Fruit fly (Drosophila melanogaster): ENCODE measurements around the gene CG8997.

CG8997 gene

DNA sequence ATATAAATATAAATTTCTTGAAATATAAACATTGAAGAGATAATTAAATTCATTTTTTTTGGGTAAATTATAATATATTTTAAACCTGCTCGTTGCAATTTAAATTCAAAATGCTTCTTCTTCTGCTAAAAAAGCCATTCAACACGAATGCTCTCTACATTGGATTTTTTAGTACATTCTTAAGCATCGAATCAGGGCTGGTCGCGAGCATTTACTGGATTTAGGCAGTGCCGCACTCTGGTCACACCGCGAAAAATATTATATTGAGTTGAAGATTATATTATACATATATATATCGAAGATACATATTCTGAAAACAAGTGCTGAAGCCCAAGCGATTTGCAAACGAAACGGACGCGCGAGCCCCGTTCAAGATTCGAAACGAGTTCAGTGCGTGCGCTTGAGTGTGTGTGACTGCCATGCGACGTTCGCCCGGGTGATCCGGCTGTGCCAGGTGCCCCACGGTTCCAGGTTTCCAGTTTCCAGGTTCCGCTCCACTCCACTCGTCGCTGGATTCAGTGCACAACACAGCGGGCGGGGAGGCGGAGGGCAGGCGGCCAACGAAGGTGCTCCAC, 31.4 kb downstream of the CG8997 start, which contains the start of gene Sos (continued):
- TF ChIP-seq CG2120 (GFP tag; optimal IDR thresholded peaks at IDR 0.05) (no peak), p53 (GFP tag; optimal IDR thresholded peaks at IDR 0.05) (no peak), Dll (GFP tag; IDR thresholded peaks at IDR 0.05; ENCODE audit: partially characterized antibody) (0 out of 4 replicates have a peak, but pooled peaks have one; percentile 12), zfh2 (GFP tag; optimal IDR thresholded peaks at IDR 0.05) (no peak), lov (optimal IDR thresholded peaks at IDR 0.05) (no peak), lov (GFP tag; IDR thresholded peaks at IDR 0.05) (no peak), unc-4 (GFP tag; IDR thresholded peaks at IDR 0.05; ENCODE audit: partially characterized antibody) (no peak), Elba2 (GFP tag; optimal IDR thresholded peaks at IDR 0.05) (peak; percentile 33), CG32767 (GFP tag; IDR thresholded peaks at IDR 0.05) (0 out of 2 replicates have a peak, but pooled peaks have one; percentile 14), CG17829 (tag; optimal IDR thresholded peaks at IDR 0.05) (peak; percentile 47), onecut (GFP tag; IDR thresholded peaks at IDR 0.05) (no peak), Adf1 (GFP tag; IDR thresholded peaks at IDR 0.05) (no peak), Tbp (GFP tag; optimal IDR thresholded peaks at IDR 0.05) (no peak), CG17568 (GFP tag; optimal IDR thresholded peaks at IDR 0.05) (no peak), NK7.1 (GFP tag; optimal IDR thresholded peaks at IDR 0.05) (no peak), CG31388 (GFP tag; optimal IDR thresholded peaks at IDR 0.05) (no peak), CG10267 (tag; optimal IDR thresholded peaks at IDR 0.05) (no peak), CG12299 (tag; optimal IDR thresholded peaks at IDR 0.05) (no peak), CG11247 (GFP tag; IDR thresholded peaks at IDR 0.05) (no peak), Bgb (GFP tag; IDR thresholded peaks at IDR 0.05; ENCODE audit: partially characterized antibody) (no peak; the same call in 1 of the 2 replicates), CG9437 (GFP tag; optimal IDR thresholded peaks at IDR 0.05) (no peak), sisA (GFP tag; IDR thresholded peaks at IDR 0.05) (no peak), ken (GFP tag; IDR thresholded peaks at IDR 0.05) (no peak), CG31365 (tag; optimal IDR thresholded peaks at IDR 0.05) (no peak), CG3281 (GFP tag; optimal IDR thresholded peaks at IDR 0.05) (no peak), pros (GFP tag; optimal IDR thresholded peaks at IDR 0.05) (no peak), emc (GFP tag; optimal IDR thresholded peaks at IDR 0.05) (no peak), CG31441 (GFP tag; IDR thresholded peaks at IDR 0.05) (no peak), rib (GFP tag; IDR thresholded peaks at IDR 0.05) (no peak), CG3847 (GFP tag; IDR thresholded peaks at IDR 0.05) (peak; percentile 45; the same call in 1 of the 2 replicates), CG13287 (GFP tag; IDR thresholded peaks at IDR 0.05; ENCODE audit: partially characterized antibody) (peak; percentile 53), Fer2 (tag; optimal IDR thresholded peaks at IDR 0.05) (no peak), gt (GFP tag; IDR thresholded peaks at IDR 0.05) (no peak), Hr3 (GFP tag; optimal IDR thresholded peaks at IDR 0.05) (no peak), sug (tag; optimal IDR thresholded peaks at IDR 0.05) (no peak), Ada2b (GFP tag; IDR thresholded peaks at IDR 0.05) (no peak), CG11504 (tag; optimal IDR thresholded peaks at IDR 0.05) (no peak), Drgx (GFP tag; IDR thresholded peaks at IDR 0.05) (no peak), CG17612 (GFP tag; IDR thresholded peaks at IDR 0.05) (no peak), cad (GFP tag; optimal IDR thresholded peaks at IDR 0.05) (no peak), pita (GFP tag; optimal IDR thresholded peaks at IDR 0.05) (no peak), HmgD (GFP tag; optimal IDR thresholded peaks at IDR 0.05) (no peak), BtbVII (GFP tag; optimal IDR thresholded peaks at IDR 0.05) (no peak), Dp (GFP tag; optimal IDR thresholded peaks at IDR 0.05) (peak; percentile 94), CG3838 (GFP tag; optimal IDR thresholded peaks at IDR 0.05) (no peak), Hr39 (optimal IDR thresholded peaks at IDR 0.05) (no peak), Spps (tag; optimal IDR thresholded peaks at IDR 0.05) (no peak), ap (GFP tag; IDR thresholded peaks at IDR 0.05) (no peak), jing (GFP tag; optimal IDR thresholded peaks at IDR 0.05) (no peak), bcd (GFP tag; optimal IDR thresholded peaks at IDR 0.05) (no peak), CG12236 (GFP tag; optimal IDR thresholded peaks at IDR 0.05) (no peak), CG2678 (tag; optimal IDR thresholded peaks at IDR 0.05) (no peak)
